Worm (Caenorhabditis elegans) whole organism, early embryonic: ENCODE results near the gene fbxa-59.

Source experiments
- B0310.2 ChIP-seq: sonication (generic microtip); optimal IDR thresholded peaks from 2 replicates; lab custom pipeline; 2016; ENCODE audit warnings: mild to moderate bottlenecking, missing genetic modification characterization, missing compliant biosample characterization
- F13C5.2 ChIP-seq: sonication (generic microtip); optimal IDR thresholded peaks from 2 replicates; lab custom pipeline; 2017; ENCODE audit warnings: mild to moderate bottlenecking, missing genetic modification characterization, inconsistent platforms, missing compliant biosample characterization
- aly-1 ChIP-seq: sonication (generic microtip); optimal IDR thresholded peaks from 2 replicates; lab custom pipeline; 2016; ENCODE audit warnings: missing genetic modification characterization, missing compliant biosample characterization
- ama-1 ChIP-seq: fragments of 150-350 bp; optimal IDR thresholded peaks from 2 replicates; lab custom pipeline; 2014
- ceh-13 ChIP-seq: fragments of 200-800 bp; sonication (Bioruptor generic); optimal IDR thresholded peaks from 2 replicates; lab custom pipeline; 2018; ENCODE audit warnings: mild to moderate bottlenecking, missing genetic modification characterization, missing compliant biosample characterization
- ceh-36 ChIP-seq: sonication (generic microtip); optimal IDR thresholded peaks from 2 replicates; lab custom pipeline; 2016; ENCODE audit warnings: missing genetic modification characterization, inconsistent platforms, missing compliant biosample characterization
- flt-1 ChIP-seq: fragments of 200-800 bp; sonication (Bioruptor generic); IDR thresholded peaks from 2 replicates; pipeline ENCODE4 v1.3.6; 2022; ENCODE audit warnings: missing genetic modification characterization, missing compliant biosample characterization
- hmbx-1 ChIP-seq: sonication (generic microtip); optimal IDR thresholded peaks from 2 replicates; lab custom pipeline; 2016; ENCODE audit warnings: mild to moderate bottlenecking, missing genetic modification characterization, missing compliant biosample characterization
- hnd-1 ChIP-seq: sonication (generic microtip); optimal IDR thresholded peaks from 2 replicates; lab custom pipeline; 2016; ENCODE audit warnings: missing genetic modification characterization, missing compliant biosample characterization
- sea-1 ChIP-seq: fragments of 200-800 bp; sonication (Bioruptor generic); conservative IDR thresholded peaks from 2 replicates; pipeline ENCODE4 v1.3.6; 2022; ENCODE audit warnings: missing genetic modification characterization, missing compliant biosample characterization
- tbx-11 ChIP-seq: fragments of 200-800 bp; sonication (Bioruptor generic); IDR thresholded peaks from 2 replicates; pipeline ENCODE4 v1.3.6; 2022; ENCODE audit warnings: missing genetic modification characterization, missing compliant biosample characterization
- tra-4 ChIP-seq: sonication (generic microtip); optimal IDR thresholded peaks from 2 replicates; lab custom pipeline; 2017; ENCODE audit warnings: missing genetic modification characterization, missing compliant biosample characterization

DNA sequence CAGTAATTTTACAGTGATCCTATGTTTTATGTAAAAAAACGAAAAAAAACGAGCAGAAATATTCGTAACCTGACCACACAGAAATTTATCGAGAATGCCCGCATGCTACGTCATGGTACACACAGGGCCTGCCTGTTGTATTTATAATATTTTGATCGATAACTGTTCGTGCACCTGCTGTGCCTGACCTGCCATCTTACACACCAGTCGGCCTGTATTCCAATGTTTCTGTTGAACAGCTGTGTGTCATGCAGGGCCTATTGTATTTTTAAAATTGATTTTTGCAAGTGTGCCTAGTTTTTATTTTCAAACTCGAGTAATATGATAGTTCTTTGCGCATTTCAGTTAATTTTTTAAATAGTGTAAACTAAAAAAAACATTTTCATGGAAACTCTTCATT is 23.0 kb upstream of the fbxa-59 start:
- TF ChIP-seq ama-1 (lab: Kevin White, UChicago) (no peak), hnd-1 (tag; lab: Kevin White, UChicago) (no peak), sea-1 (GFP tag; lab: Robert Waterston, UW) (no peak), F13C5.2 (tag; lab: Kevin White, UChicago) (no peak), hmbx-1 (no peak), tra-4 (tag; lab: Kevin White, UChicago) (no peak), aly-1 (tag; lab: Kevin White, UChicago) (no peak), B0310.2 (tag; lab: Kevin White, UChicago) (no peak), tbx-11 (GFP tag; lab: Robert Waterston, UW) (no peak), ceh-36 (tag; lab: Kevin White, UChicago) (no peak), flt-1 (GFP tag; lab: Robert Waterston, UW) (no peak), ceh-13 (no peak)
